Fruit fly (Drosophila melanogaster) whole organism, adult: ENCODE measurements around the gene Vha16-5.

ENCODE experiments used
- CG11617 ChIP-seq: fragments of 200-800 bp; sonication (Bioruptor generic); optimal IDR thresholded peaks from 2 replicates; lab custom pipeline; 2017; ENCODE audit warnings: mild to moderate bottlenecking, missing biosample characterization, missing genetic modification reagents, missing genetic modification characterization
- CG14711 ChIP-seq: fragments of 200-800 bp; sonication (Bioruptor generic); optimal IDR thresholded peaks from 2 replicates; lab custom pipeline; 2018; ENCODE audit warnings: missing biosample characterization, mild to moderate bottlenecking, missing genetic modification characterization, moderate library complexity
- CG1620 ChIP-seq: fragments of 200-800 bp; sonication (Bioruptor generic); optimal IDR thresholded peaks from 2 replicates; lab custom pipeline; 2016; ENCODE audit warnings: missing biosample characterization, missing genetic modification characterization
- CG33017 ChIP-seq: fragments of 200-800 bp; sonication (Bioruptor generic); optimal IDR thresholded peaks from 2 replicates; lab custom pipeline; 2018; ENCODE audit warnings: missing biosample characterization, mild to moderate bottlenecking, missing genetic modification characterization, moderate library complexity
- CG7045 ChIP-seq: fragments of 200-800 bp; sonication (Bioruptor generic); optimal IDR thresholded peaks from 2 replicates; lab custom pipeline; 2017; ENCODE audit warnings: missing biosample characterization, mild to moderate bottlenecking, missing genetic modification characterization
- Clk ChIP-seq: fragments of 200-800 bp; sonication (Bioruptor generic); optimal IDR thresholded peaks from 2 replicates; lab custom pipeline; 2017; ENCODE audit warnings: missing biosample characterization, missing genetic modification characterization
- Hr96 ChIP-seq: fragments of 200-800 bp; sonication (Bioruptor generic); optimal IDR thresholded peaks from 2 replicates; lab custom pipeline; 2016; ENCODE audit warnings: missing biosample characterization, missing genetic modification characterization
- Mnt ChIP-seq: fragments of 200-800 bp; sonication (Bioruptor generic); optimal IDR thresholded peaks from 2 replicates; lab custom pipeline; 2016; ENCODE audit warnings: missing biosample characterization, mild to moderate bottlenecking, missing genetic modification characterization
- bab1 ChIP-seq: fragments of 200-800 bp; sonication (Bioruptor generic); optimal IDR thresholded peaks from 3 replicates; lab custom pipeline; 2019; ENCODE audit warnings: missing biosample characterization, mild to moderate bottlenecking, missing genetic modification characterization, moderate library complexity
- cnc ChIP-seq, 2 experiments: fragments of >200 bp; optimal IDR thresholded peaks; 2 replicates each; lab custom pipeline; 2017
- kay ChIP-seq: fragments of 200-800 bp; sonication (Bioruptor generic); peaks from one replicate; lab custom pipeline; 2016; ENCODE audit warnings: missing biosample characterization, missing genetic modification characterization, borderline replicate concordance
- tj ChIP-seq: fragments of 200-800 bp; sonication (Bioruptor generic); optimal IDR thresholded peaks from 3 replicates; lab custom pipeline; 2017; ENCODE audit warnings: missing biosample characterization, mild to moderate bottlenecking, missing genetic modification characterization, moderate library complexity

dm6 chr2L:10759624-10760023 lies 22.8 kb upstream of the Vha16-5 start:
- TF ChIP-seq cnc (optimal IDR thresholded peaks at IDR 0.05; lab: Kevin White, UChicago) (no peak), CG14711 (tag; lab: Kevin White, UChicago) (no peak), Clk (GFP tag; lab: Kevin White, UChicago) (no peak), Hr96 (GFP tag; lab: Kevin White, UChicago) (no peak), CG1620 (GFP tag; lab: Kevin White, UChicago) (no peak), CG7045 (no peak), kay (GFP tag; lab: Kevin White, UChicago) (no peak), tj (GFP tag; lab: Kevin White, UChicago) (no peak), bab1 (no peak), CG33017 (tag; lab: Kevin White, UChicago) (no peak), CG11617 (GFP tag; lab: Kevin White, UChicago) (no peak), Mnt (GFP tag; lab: Kevin White, UChicago) (no peak)
